Worm (Caenorhabditis elegans) whole organism, late embryonic: ENCODE data around the gene K08C7.7.
"Not testable (repeated sequence)": the region's sequence is repeated elsewhere in the genome, so short reads cannot be mapped to it uniquely, and the experiment has no call there.

Source experiments
- C38D4.7 ChIP-seq: fragments of 200-800 bp; sonication (Bioruptor generic); optimal IDR thresholded peaks from 2 replicates; lab custom pipeline; 2018; ENCODE audit warnings: mild to moderate bottlenecking, missing genetic modification characterization, moderate library complexity, missing compliant biosample characterization
- F13H6.1 ChIP-seq: sonication (generic microtip); optimal IDR thresholded peaks from 2 replicates; lab custom pipeline; 2016; ENCODE audit warnings: missing genetic modification characterization, missing compliant biosample characterization
- ahr-1 ChIP-seq: sonication (generic microtip); optimal IDR thresholded peaks from 2 replicates; lab custom pipeline; 2016; ENCODE audit warnings: missing genetic modification characterization, missing compliant biosample characterization
- ceh-18 ChIP-seq: sonication (generic microtip); optimal IDR thresholded peaks from 2 replicates; lab custom pipeline; 2016; ENCODE audit warnings: missing genetic modification characterization, missing compliant biosample characterization
- ceh-19 ChIP-seq: fragments of 200-800 bp; sonication (Bioruptor generic); optimal IDR thresholded peaks from 2 replicates; lab custom pipeline; 2018; ENCODE audit warnings: mild to moderate bottlenecking, missing genetic modification characterization, missing compliant biosample characterization
- ceh-22 ChIP-seq: sonication (generic microtip); optimal IDR thresholded peaks from 2 replicates; lab custom pipeline; 2017; ENCODE audit warnings: missing biosample characterization, missing genetic modification characterization
- ceh-30 ChIP-seq: fragments of 150-350 bp; optimal IDR thresholded peaks from 2 replicates; lab custom pipeline; 2014; ENCODE audit warnings: missing biosample characterization, missing genetic modification characterization
- ceh-31 ChIP-seq: sonication (generic microtip); optimal IDR thresholded peaks from 2 replicates; lab custom pipeline; 2016; ENCODE audit warnings: missing genetic modification characterization, missing compliant biosample characterization
- ceh-34 ChIP-seq: sonication (generic microtip); optimal IDR thresholded peaks from 2 replicates; lab custom pipeline; 2016; ENCODE audit warnings: mild to moderate bottlenecking, missing genetic modification characterization, missing compliant biosample characterization
- ceh-45 ChIP-seq: fragments of 200-800 bp; sonication (Bioruptor generic); IDR thresholded peaks from 2 replicates; pipeline ENCODE4 v1.3.6; 2022; ENCODE audit warnings: missing genetic modification reagents, missing genetic modification characterization, missing compliant biosample characterization
- ceh-6 ChIP-seq: fragments of 200-800 bp; sonication (Bioruptor generic); optimal IDR thresholded peaks from 2 replicates; lab custom pipeline; 2018; ENCODE audit warnings: mild to moderate bottlenecking, missing genetic modification characterization, missing compliant biosample characterization
- ceh-9 ChIP-seq: sonication (generic microtip); optimal IDR thresholded peaks from 2 replicates; lab custom pipeline; 2016; ENCODE audit warnings: mild to moderate bottlenecking, missing genetic modification characterization, inconsistent platforms, missing compliant biosample characterization
- elt-2 ChIP-seq: sonication (generic microtip); optimal IDR thresholded peaks from 2 replicates; lab custom pipeline; 2016; ENCODE audit warnings: missing genetic modification reagents, missing genetic modification characterization, missing compliant biosample characterization
- fkh-10 ChIP-seq: fragments of 150-350 bp; optimal IDR thresholded peaks from 2 replicates; lab custom pipeline; 2014; ENCODE audit warnings: missing biosample characterization, missing genetic modification reagents, missing genetic modification characterization
- hlh-6 ChIP-seq: sonication (generic microtip); optimal IDR thresholded peaks from 2 replicates; lab custom pipeline; 2016; ENCODE audit warnings: missing genotype, missing genetic modification characterization, missing compliant biosample characterization
- mec-3 ChIP-seq: sonication (generic microtip); optimal IDR thresholded peaks from 2 replicates; lab custom pipeline; 2016; ENCODE audit warnings: borderline replicate concordance, missing genetic modification characterization, missing compliant biosample characterization
- nfya-1 ChIP-seq: sonication (generic microtip); optimal IDR thresholded peaks from 2 replicates; lab custom pipeline; 2017; ENCODE audit warnings: missing genetic modification characterization, mild to moderate bottlenecking, missing compliant biosample characterization, antibody characterized with exemption, moderate library complexity
- nhr-11 ChIP-seq: fragments of 150-350 bp; optimal IDR thresholded peaks from 2 replicates; lab custom pipeline; 2014; ENCODE audit warnings: missing biosample characterization, missing genetic modification characterization
- pat-9 ChIP-seq: fragments of 200-800 bp; sonication (Bioruptor generic); optimal IDR thresholded peaks from 2 replicates; lab custom pipeline; 2018; ENCODE audit warnings: mild to moderate bottlenecking, missing genetic modification characterization, moderate library complexity, missing compliant biosample characterization
- pax-1 ChIP-seq: fragments of 150-350 bp; optimal IDR thresholded peaks from 2 replicates; lab custom pipeline; 2014; ENCODE audit warnings: missing biosample characterization, missing genetic modification characterization
- pqm-1 ChIP-seq: sonication (generic microtip); optimal IDR thresholded peaks from 2 replicates; lab custom pipeline; 2016; ENCODE audit warnings: missing genetic modification characterization, missing compliant biosample characterization
- sox-4 ChIP-seq: sonication (generic microtip); optimal IDR thresholded peaks from 2 replicates; lab custom pipeline; 2017; ENCODE audit warnings: mild to moderate bottlenecking, missing genetic modification characterization, inconsistent platforms, missing compliant biosample characterization
- tbx-2 ChIP-seq: sonication (generic microtip); optimal IDR thresholded peaks from 2 replicates; lab custom pipeline; 2016; ENCODE audit warnings: missing genetic modification characterization, missing compliant biosample characterization
- ttx-3 ChIP-seq: sonication (generic microtip); optimal IDR thresholded peaks from 2 replicates; lab custom pipeline; 2016; ENCODE audit warnings: missing genetic modification reagents, missing genetic modification characterization, missing compliant biosample characterization
- unc-42 ChIP-seq: sonication (generic microtip); optimal IDR thresholded peaks from 2 replicates; lab custom pipeline; 2016; ENCODE audit warnings: missing genotype, missing genetic modification characterization, missing compliant biosample characterization
- unc-55 ChIP-seq: sonication (generic microtip); optimal IDR thresholded peaks from 2 replicates; lab custom pipeline; 2017; ENCODE audit warnings: missing biosample characterization, missing genetic modification reagents, missing genetic modification characterization
- unc-86 ChIP-seq: sonication (generic microtip); optimal IDR thresholded peaks from 2 replicates; lab custom pipeline; 2016; ENCODE audit warnings: missing genetic modification characterization, missing compliant biosample characterization
- zip-5 ChIP-seq: sonication (generic microtip); optimal IDR thresholded peaks from 2 replicates; lab custom pipeline; 2016; ENCODE audit warnings: missing genetic modification characterization, missing compliant biosample characterization

K08C7.7 gene

ce11 chrIV:10628724-10629123, 35.5 kb upstream of the K08C7.7 start, which contains the start of gene R09H10.5:
TSS of gene R09H10.5 (minus strand) at chrIV:10628829.
- no peak for TF ChIP-seq ahr-1 (tag; lab: Kevin White, UChicago)
- TF ChIP-seq ttx-3, result no peak
- TF ChIP-seq ceh-30 (tag; lab: Kevin White, UChicago), result no peak

- peak; percentile 48 for TF ChIP-seq elt-2 (tag; lab: Kevin White, UChicago)
- no peak for TF ChIP-seq hlh-6 (tag; lab: Kevin White, UChicago)
Observed at ce11 chrIV:10630953-10631554, 33.2 kb upstream of the K08C7.7 start, which contains the start of gene F56C4.4. TSS of gene F56C4.4 (minus strand) at chrIV:10631267.

DNA sequence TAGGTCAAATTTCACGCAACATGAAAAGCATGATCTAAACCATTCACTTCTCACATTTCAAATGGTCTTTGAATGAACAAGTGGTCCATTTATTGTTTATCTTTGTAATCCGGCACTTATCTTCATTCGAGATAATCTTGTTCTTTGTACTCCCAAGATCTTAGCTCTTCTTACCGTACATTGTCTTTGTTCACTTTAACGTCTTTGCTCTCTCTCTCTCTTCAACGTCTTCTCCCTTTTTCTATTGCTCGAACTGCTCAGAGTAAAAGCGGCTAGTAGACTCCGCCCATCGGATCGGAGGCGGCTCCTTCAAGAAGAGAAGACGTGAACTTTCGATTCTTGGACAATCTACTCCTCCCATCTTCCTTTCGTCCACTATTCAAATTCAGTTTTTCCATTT, 27.6 kb upstream of the K08C7.7 start, which contains the start of gene F56C4.1:
F56C4.1 (plus strand) TSS at position 301 of the 400 bp plus-strand sequence.
- TF ChIP-seq F13H6.1 (no peak), pqm-1 (tag; lab: Kevin White, UChicago) (no peak), ceh-31 (tag; lab: Kevin White, UChicago) (no peak), tbx-2 (tag; lab: Kevin White, UChicago) (no peak)

DNA sequence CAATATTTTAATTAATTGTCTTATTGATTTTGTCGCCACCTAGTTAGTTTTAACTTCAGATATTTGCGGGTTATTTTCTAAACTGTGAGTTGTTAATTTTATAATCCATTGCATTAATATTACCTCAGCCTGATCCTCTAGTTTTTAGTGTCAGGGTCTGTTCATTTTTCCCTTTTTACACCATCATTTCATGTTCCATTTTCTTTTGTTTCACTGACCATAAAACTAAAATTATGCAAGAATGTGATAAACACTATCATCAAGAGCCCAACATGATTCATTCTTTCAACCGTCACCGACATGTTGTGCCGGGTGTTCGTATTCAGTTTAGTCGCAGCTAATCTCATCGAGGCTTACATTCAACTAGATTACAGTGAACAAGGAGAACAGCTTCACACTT, 25.3 kb upstream of the K08C7.7 start, which contains the start of gene F56C4.2:
F56C4.2 (plus strand) TSS at position 301 of the 400 bp plus-strand sequence.
- TF ChIP-seq zip-5 (tag; lab: Kevin White, UChicago) (no peak), unc-42 (tag; lab: Kevin White, UChicago) (no peak), ceh-6 (GFP tag; lab: Kevin White, UChicago) (no peak), nfya-1 (tag; lab: Kevin White, UChicago) (no peak), ceh-22 (tag; lab: Kevin White, UChicago) (no peak)
- TF ChIP-seq, all 69 proteins: peak for 0

- TF ChIP-seq elt-2 (tag; lab: Kevin White, UChicago); ceh-34 (tag; lab: Kevin White, UChicago); unc-55 (GFP tag; lab: Kevin White, UChicago): not testable (repeated sequence)
Observed at ce11 chrIV:10654047-10654446, 10.2 kb upstream of the K08C7.7 start, which contains the start of gene glb-19. TSS of gene glb-19 (minus strand) at chrIV:10654147.

DNA sequence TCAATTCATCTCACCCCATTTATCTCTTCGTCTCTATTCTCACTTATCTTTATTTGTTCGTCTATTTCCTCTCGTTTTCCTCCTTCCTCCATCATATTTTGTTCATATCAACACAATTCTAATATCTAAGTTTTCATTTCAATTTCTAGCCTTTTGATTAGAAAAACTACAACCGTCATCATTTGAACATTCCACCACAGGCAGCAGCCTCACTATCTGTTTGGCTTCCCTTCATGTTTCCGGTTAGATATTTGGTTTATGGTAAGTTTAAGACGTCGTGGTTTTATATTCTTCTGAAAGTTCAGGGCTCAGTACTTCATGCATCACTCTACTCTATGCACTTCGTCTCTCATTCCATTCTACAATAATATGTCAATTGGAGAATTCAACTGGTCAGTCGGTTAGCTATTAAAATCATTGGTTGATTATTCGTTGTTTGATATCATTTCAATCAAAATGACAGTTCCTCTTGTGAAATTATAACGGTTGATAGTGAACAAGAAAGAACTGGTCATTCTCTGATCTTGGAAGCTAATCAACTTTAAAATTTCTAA, 7.4 kb upstream of the K08C7.7 start, which contains the start of gene K08C7.1:
K08C7.1 (plus strand) TSS at position 43 of the 554 bp plus-strand sequence.
- no peak for TF ChIP-seq unc-55 (GFP tag; lab: Kevin White, UChicago)
- TF ChIP-seq ceh-18 (tag; lab: Kevin White, UChicago), result no peak
- TF ChIP-seq ceh-19 (GFP tag; lab: Kevin White, UChicago), result no peak
- TF ChIP-seq pat-9 (tag; lab: Kevin White, UChicago), result no peak
- no peak for TF ChIP-seq ahr-1 (tag; lab: Kevin White, UChicago)
- no peak for TF ChIP-seq pax-1 (tag; lab: Kevin White, UChicago)
- no peak for TF ChIP-seq nhr-11
- TF ChIP-seq C38D4.7 (GFP tag; lab: Kevin White, UChicago), result no peak
- no peak for TF ChIP-seq sox-4 (tag; lab: Kevin White, UChicago)
- TF ChIP-seq fkh-10 (GFP tag; lab: Kevin White, UChicago), result no peak
- TF ChIP-seq unc-86 (tag; lab: Kevin White, UChicago), result no peak
- no peak for TF ChIP-seq mec-3 (tag; lab: Kevin White, UChicago)
- TF ChIP-seq ceh-45 (GFP tag; lab: Robert Waterston, UW), result no peak

ce11 chrIV:10661072-10661471, 3.2 kb upstream of the K08C7.7 start:
- TF ChIP-seq ceh-9 (tag; lab: Kevin White, UChicago), result no peak
